Fruit fly (Drosophila melanogaster): Measurements from ENCODE around the gene CG5011.

CG5011 gene

dm6 chr2L:1214465-1214864, 14.0 kb downstream of the CG5011 start (continued):
- peak; percentile 53 for TF ChIP-seq Blimp-1 (GFP tag; optimal IDR thresholded peaks at IDR 0.05)
- TF ChIP-seq zen2 (GFP tag; IDR thresholded peaks at IDR 0.05; ENCODE audit: partially characterized antibody) = no peak
- TF ChIP-seq CG11696 (GFP tag; IDR thresholded peaks at IDR 0.05) = 0 out of 2 replicates have a peak, but pooled peaks have one; percentile 14
- TF ChIP-seq CG32772 (GFP tag; IDR thresholded peaks at IDR 0.05) = peak; percentile 34; the same call in 1 of the 2 replicates
- TF ChIP-seq dmrt11E (tag; optimal IDR thresholded peaks at IDR 0.05) = peak; percentile 34
- no peak for TF ChIP-seq Opbp (GFP tag; IDR thresholded peaks at IDR 0.05; ENCODE audit: partially characterized antibody)
- no peak for TF ChIP-seq Hmx (GFP tag; optimal IDR thresholded peaks at IDR 0.05)
- no peak for TF ChIP-seq CG31365 (tag; optimal IDR thresholded peaks at IDR 0.05)
- TF ChIP-seq toy (GFP tag; IDR thresholded peaks at IDR 0.05) = no peak
- peak; percentile 8 for TF ChIP-seq CG9437 (GFP tag; optimal IDR thresholded peaks at IDR 0.05)
- TF ChIP-seq en (GFP tag; optimal IDR thresholded peaks at IDR 0.05) = no peak
- peak; percentile 40 for TF ChIP-seq bcd (GFP tag; optimal IDR thresholded peaks at IDR 0.05)
- no peak for TF ChIP-seq vnd (GFP tag; IDR thresholded peaks at IDR 0.05; ENCODE audit: partially characterized antibody)
- TF ChIP-seq ATbp (GFP tag; optimal IDR thresholded peaks at IDR 0.05) = peak; percentile 50
- 0 out of 4 replicates have a peak, but pooled peaks have one; percentile 33 for TF ChIP-seq Gug (GFP tag; IDR thresholded peaks at IDR 0.05)
- peak; percentile 57; the same call in 2 of the 3 replicates for TF ChIP-seq zfh1 (GFP tag; IDR thresholded peaks at IDR 0.05)
- TF ChIP-seq stc (GFP tag; IDR thresholded peaks at IDR 0.05) = peak; percentile 18; the same call in 1 of the 2 replicates
- TF ChIP-seq CHES-1-like (GFP tag; optimal IDR thresholded peaks at IDR 0.05) = no peak
- peak; percentile 6 for TF ChIP-seq CG9727 (GFP tag; optimal IDR thresholded peaks at IDR 0.05)
- TF ChIP-seq PHDP (tag; optimal IDR thresholded peaks at IDR 0.05) = peak; percentile 48
- TF ChIP-seq h (optimal IDR thresholded peaks at IDR 0.05) = no peak
- TF ChIP-seq CG2875 (GFP tag; optimal IDR thresholded peaks at IDR 0.05) = peak; percentile 7
- no peak for TF ChIP-seq Deaf1 (tag; optimal IDR thresholded peaks at IDR 0.05)
- TF ChIP-seq ewg (GFP tag; optimal IDR thresholded peaks at IDR 0.05) = peak; percentile 46
- TF ChIP-seq tx (GFP tag; optimal IDR thresholded peaks at IDR 0.05) = no peak
- no peak for TF ChIP-seq CG17568 (GFP tag; optimal IDR thresholded peaks at IDR 0.05)
- TF ChIP-seq Atf-2 (GFP tag; optimal IDR thresholded peaks at IDR 0.05) = no peak
- no peak for TF ChIP-seq CG16813 (GFP tag; IDR thresholded peaks at IDR 0.05; ENCODE audit: partially characterized antibody)
- TF ChIP-seq CG1603 (tag; optimal IDR thresholded peaks at IDR 0.05) = peak; percentile 54
- TF ChIP-seq psq (GFP tag; optimal IDR thresholded peaks at IDR 0.05) = no peak
- no peak for TF ChIP-seq CG30431 (GFP tag; optimal IDR thresholded peaks at IDR 0.05)
- TF ChIP-seq onecut (GFP tag; IDR thresholded peaks at IDR 0.05) = no peak
- TF ChIP-seq D (optimal IDR thresholded peaks at IDR 0.05) = no peak
- TF ChIP-seq D (GFP tag; optimal IDR thresholded peaks at IDR 0.05) = peak; percentile 7
- TF ChIP-seq Lhr (GFP tag; optimal IDR thresholded peaks at IDR 0.05) = no peak
- no peak for TF ChIP-seq CG7372 (GFP tag; IDR thresholded peaks at IDR 0.05)
- no peak for TF ChIP-seq chm (GFP tag; IDR thresholded peaks at IDR 0.05)
- no peak for TF ChIP-seq chn (GFP tag; optimal IDR thresholded peaks at IDR 0.05)
- no peak for TF ChIP-seq Ravus (GFP tag; IDR thresholded peaks at IDR 0.05)
- TF ChIP-seq Hey (tag; optimal IDR thresholded peaks at IDR 0.05) = no peak
- peak; percentile 48 for TF ChIP-seq Meics (GFP tag; optimal IDR thresholded peaks at IDR 0.05)
- no peak for TF ChIP-seq CG16863 (GFP tag; optimal IDR thresholded peaks at IDR 0.05)
- TF ChIP-seq CG43689 (GFP tag; IDR thresholded peaks at IDR 0.05) = no peak
- TF ChIP-seq Trl (optimal IDR thresholded peaks at IDR 0.05) = no peak
- TF ChIP-seq Trl (GFP tag; optimal IDR thresholded peaks at IDR 0.05) = no peak
- TF ChIP-seq ems (GFP tag; optimal IDR thresholded peaks at IDR 0.05) = no peak
- TF ChIP-seq CG10654 (GFP tag; optimal IDR thresholded peaks at IDR 0.05) = peak; percentile 23
- TF ChIP-seq CG16779 (GFP tag; IDR thresholded peaks at IDR 0.05) = no peak
- no peak for TF ChIP-seq CG8359 (GFP tag; optimal IDR thresholded peaks at IDR 0.05; ENCODE audit: borderline replicate concordance)
- peak; percentile 28 for TF ChIP-seq Hmr (GFP tag; optimal IDR thresholded peaks at IDR 0.05)
- no peak for TF ChIP-seq btn (GFP tag; optimal IDR thresholded peaks at IDR 0.05)
- no peak for TF ChIP-seq CG12071 (GFP tag; optimal IDR thresholded peaks at IDR 0.05)

All from whole organism, embryonic.